Worm (Caenorhabditis elegans): ENCODE measurements around the gene ard-1.

Gene ard-1

ce11 chrIV:11118837-11119491 lies 12.1 kb upstream of the ard-1 start, which contains the start of the genes imp-2 and enpl-1:
Gene imp-2, minus strand, starts transcription at chrIV:11118887.
Gene enpl-1, plus strand, starts transcription at chrIV:11119298.
- TF ChIP-seq unc-55 (GFP tag; optimal IDR thresholded peaks at IDR 0.05) (peak; percentile 92), nhr-77 (tag; optimal IDR thresholded peaks at IDR 0.05) (peak; percentile 62), mab-5 (tag; optimal IDR thresholded peaks at IDR 0.05) (peak; percentile 89), gmeb-1 (tag; optimal IDR thresholded peaks at IDR 0.05) (peak; percentile 85), ztf-4 (tag; optimal IDR thresholded peaks at IDR 0.05) (peak; percentile 69), dmd-4 (tag; optimal IDR thresholded peaks at IDR 0.05) (no peak), unc-62 (GFP tag; optimal IDR thresholded peaks at IDR 0.05) (no peak), ztf-1 (GFP tag; conservative IDR thresholded peaks at IDR 0.05) (no peak), sem-4 (tag; optimal IDR thresholded peaks at IDR 0.05) (peak; percentile 74), blmp-1 (tag; optimal IDR thresholded peaks at IDR 0.05; ENCODE audit: insufficient read depth) (peak; percentile 10), nhr-6 (tag; optimal IDR thresholded peaks at IDR 0.05) (peak; percentile 71), nhr-10 (tag; optimal IDR thresholded peaks at IDR 0.05) (peak; percentile 43), skn-1 (tag; optimal IDR thresholded peaks at IDR 0.05) (no peak), nhr-129 (tag; optimal IDR thresholded peaks at IDR 0.05) (peak; percentile 94), F13H6.1 (tag; optimal IDR thresholded peaks at IDR 0.05) (peak; percentile 91), unc-39 (tag; optimal IDR thresholded peaks at IDR 0.05) (no peak), crh-2 (tag; optimal IDR thresholded peaks at IDR 0.05) (peak; percentile 98), fos-1 (tag; optimal IDR thresholded peaks at IDR 0.05) (peak; percentile 86), nhr-237 (tag; optimal IDR thresholded peaks at IDR 0.05) (peak; percentile 21), sma-9 (GFP tag; optimal IDR thresholded peaks at IDR 0.05) (peak; percentile 81), sma-9 (tag; optimal IDR thresholded peaks at IDR 0.05) (no peak), ceh-16 (tag; optimal IDR thresholded peaks at IDR 0.05) (peak; percentile 31), ceh-82 (tag; optimal IDR thresholded peaks at IDR 0.05) (no peak), ZK546.5 (tag; optimal IDR thresholded peaks at IDR 0.05) (peak; percentile 34), aly-2 (tag; optimal IDR thresholded peaks at IDR 0.05) (no peak), Y55F3AM.14 (GFP tag; optimal IDR thresholded peaks at IDR 0.05) (peak; percentile 34), sma-3 (GFP tag; optimal IDR thresholded peaks at IDR 0.05) (peak; percentile 89), nhr-21 (tag; optimal IDR thresholded peaks at IDR 0.05) (peak; percentile 83), nhr-25 (tag; optimal IDR thresholded peaks at IDR 0.05) (peak; percentile 78), C34F6.9 (tag; optimal IDR thresholded peaks at IDR 0.05) (peak; percentile 89), nhr-23 (tag; optimal IDR thresholded peaks at IDR 0.05) (peak; percentile 25), mdl-1 (tag; optimal IDR thresholded peaks at IDR 0.05) (peak; percentile 70 to 97), peb-1 (tag; optimal IDR thresholded peaks at IDR 0.05) (no peak), egl-27 (tag; optimal IDR thresholded peaks at IDR 0.05) (peak; percentile 82), zag-1 (tag; optimal IDR thresholded peaks at IDR 0.05) (peak; percentile 98), alr-1 (tag; optimal IDR thresholded peaks at IDR 0.05) (no peak), lsy-2 (tag; optimal IDR thresholded peaks at IDR 0.05) (peak; percentile 90 to 96), R02D3.7 (tag; optimal IDR thresholded peaks at IDR 0.05) (no peak), snpc-4 (tag; optimal IDR thresholded peaks at IDR 0.05) (peak; percentile 34), nhr-12 (tag; optimal IDR thresholded peaks at IDR 0.05) (no peak), mbf-1 (tag; optimal IDR thresholded peaks at IDR 0.05) (no peak), lin-11 (tag; optimal IDR thresholded peaks at IDR 0.05) (peak; percentile 93), lin-13 (GFP tag; optimal IDR thresholded peaks at IDR 0.05) (peak; percentile 88)

DNA sequence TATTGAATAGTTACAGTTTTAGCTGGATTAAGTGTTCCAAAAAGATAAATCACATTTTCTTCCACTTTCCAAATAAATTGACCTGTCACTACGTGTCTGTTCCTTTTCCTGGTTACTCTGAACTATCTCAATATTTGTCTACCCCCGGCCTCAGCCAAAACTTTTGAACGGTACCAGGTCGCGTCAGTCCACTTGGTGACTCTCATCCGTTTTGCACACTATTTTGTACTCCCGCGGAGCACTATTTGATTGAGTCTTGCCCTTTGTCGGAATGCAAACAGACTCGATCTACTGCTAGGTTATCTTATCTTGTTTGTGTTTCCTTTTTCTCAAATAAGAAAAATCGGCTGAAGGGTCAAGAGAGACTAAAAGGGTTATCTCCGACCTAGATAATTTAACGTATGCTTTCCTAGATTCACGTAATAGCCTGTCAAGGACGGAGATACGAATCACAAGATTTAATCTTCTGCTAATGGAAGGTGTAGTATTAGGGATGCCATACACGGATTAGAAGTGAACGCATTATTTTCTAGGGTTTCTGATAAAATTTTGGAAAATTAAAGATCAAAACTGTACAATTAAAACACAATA lies 11.0 kb upstream of the ard-1 start:
- TF ChIP-seq elt-1 (tag; optimal IDR thresholded peaks at IDR 0.05): peak; percentile 84
- TF ChIP-seq unc-55 (GFP tag; optimal IDR thresholded peaks at IDR 0.05): no peak
- peak; percentile 20 for TF ChIP-seq nhr-21 (tag; optimal IDR thresholded peaks at IDR 0.05)
- peak; percentile 41 for TF ChIP-seq ceh-16 (tag; optimal IDR thresholded peaks at IDR 0.05)
- peak; percentile 47 for TF ChIP-seq F13H6.1 (tag; optimal IDR thresholded peaks at IDR 0.05)
